Fruit fly (Drosophila melanogaster): ENCODE data around the gene NimC3.
A peak's percentile ranks its signal among the peaks of the same experiment; 100 is the strongest.

NimC3 gene

DNA sequence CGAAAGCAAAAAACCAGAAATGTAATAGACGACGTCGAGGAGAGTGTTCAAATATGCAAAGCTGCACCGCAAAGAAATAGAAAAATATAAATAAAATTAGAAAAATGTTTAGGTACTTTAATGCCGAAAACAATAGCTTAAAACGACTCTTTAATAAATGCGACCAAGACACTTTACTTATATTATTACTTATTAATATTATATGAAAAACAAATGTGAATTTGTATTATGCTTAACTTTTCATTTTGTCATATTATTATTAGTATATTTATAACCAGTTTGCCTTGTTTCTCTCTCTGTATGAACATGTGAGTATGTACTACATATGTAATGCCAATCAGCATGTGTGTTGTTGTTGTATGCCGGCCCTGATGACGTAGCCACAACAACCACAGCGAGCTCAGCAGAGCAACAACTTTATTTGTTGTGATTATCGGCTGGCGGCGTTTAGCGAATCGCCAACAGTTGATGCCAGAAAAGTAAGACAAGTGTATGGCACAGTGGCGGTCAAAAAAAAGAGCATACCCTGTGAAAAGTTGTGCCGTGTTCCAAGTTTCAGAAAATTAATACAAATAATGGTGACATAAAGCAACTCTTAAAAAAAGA lies 2.2 kb upstream of the NimC3 start:
- TF ChIP-seq CG17801 (GFP tag; optimal IDR thresholded peaks at IDR 0.05; ENCODE audit: partially characterized antibody): peak; percentile 87

dm6 chr2L:14021646-14022129 lies 1.7 kb upstream of the NimC3 start:
- TF ChIP-seq CG17801 (GFP tag; optimal IDR thresholded peaks at IDR 0.05; ENCODE audit: partially characterized antibody): no peak

DNA sequence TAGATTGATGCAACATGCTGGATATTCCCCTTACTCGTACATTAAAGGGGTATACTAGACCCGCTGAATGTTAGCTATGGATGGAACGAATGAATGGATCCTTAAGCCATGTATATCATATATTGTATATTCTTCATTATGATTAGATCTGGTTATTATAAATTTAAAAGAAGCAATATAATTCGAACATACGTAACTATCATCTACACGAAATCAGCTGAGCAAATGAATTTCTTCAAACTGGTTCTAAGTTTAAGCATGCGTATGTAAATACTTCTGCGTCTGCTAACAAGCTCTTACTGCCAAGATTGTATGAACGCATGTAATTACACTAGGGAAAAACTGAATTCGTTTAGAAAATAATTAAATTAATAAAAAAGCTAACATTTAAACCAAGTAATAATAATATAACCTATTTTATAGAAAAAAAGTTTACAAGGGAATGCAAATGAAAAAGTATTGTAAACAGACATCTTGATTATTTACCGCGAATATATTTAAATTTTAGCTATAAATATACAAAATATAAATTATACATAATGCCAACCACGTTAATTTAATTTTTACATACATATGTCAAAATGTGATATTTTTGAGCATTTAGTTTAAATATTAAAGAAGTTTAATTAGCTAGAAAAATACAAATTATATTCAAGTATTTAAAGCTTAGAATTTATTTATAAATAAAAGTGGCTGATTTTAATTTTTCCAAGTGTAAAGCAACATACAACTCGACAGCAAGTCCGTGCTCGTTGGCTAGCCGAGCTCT lies 1.1 kb upstream of the NimC3 start:
- no peak for TF ChIP-seq CG17801 (GFP tag; optimal IDR thresholded peaks at IDR 0.05; ENCODE audit: partially characterized antibody)

DNA sequence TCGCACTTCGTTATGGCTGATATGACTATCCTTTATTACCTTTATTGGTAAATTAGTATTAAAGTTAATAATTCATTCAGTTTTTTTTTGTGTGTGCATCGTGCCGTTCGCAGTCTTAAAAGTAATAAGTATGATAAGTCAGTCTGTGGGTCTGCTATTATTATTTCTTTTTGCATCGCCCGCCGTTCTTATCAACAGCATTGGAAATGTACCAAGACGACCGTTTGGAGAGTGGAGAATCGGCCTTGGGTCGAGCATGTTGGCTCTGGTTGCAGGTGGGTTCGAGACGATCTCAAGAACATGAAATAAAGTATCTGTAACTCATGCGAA lies 502 bp upstream of the NimC3 start:
- TF ChIP-seq CG17801 (GFP tag; optimal IDR thresholded peaks at IDR 0.05; ENCODE audit: partially characterized antibody): no peak

- TF ChIP-seq CG17801 (GFP tag; optimal IDR thresholded peaks at IDR 0.05; ENCODE audit: partially characterized antibody): no peak
Measured at dm6 chr2L:14019654-14020053, 354 bp downstream of the NimC3 start.

DNA sequence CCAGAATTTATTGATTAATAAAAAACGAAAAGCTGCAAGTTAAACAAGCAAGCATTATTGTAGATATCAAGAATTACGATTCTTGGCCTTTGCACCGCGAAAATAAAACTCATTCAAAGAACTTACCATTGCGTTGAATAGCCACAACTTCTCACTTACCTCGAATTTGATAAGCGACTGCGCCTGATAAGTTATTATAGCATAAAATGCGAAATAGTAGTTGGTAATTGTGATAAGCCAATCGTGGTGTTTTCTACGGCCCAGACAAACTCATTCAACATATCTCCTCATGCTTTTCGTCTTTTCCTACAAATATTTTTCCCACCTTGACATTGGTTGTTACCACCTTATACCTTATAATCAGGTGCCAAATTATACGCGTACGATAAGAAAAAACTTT lies 4.9 kb downstream of the NimC3 start:
- TF ChIP-seq CG17801 (GFP tag; optimal IDR thresholded peaks at IDR 0.05; ENCODE audit: partially characterized antibody): no peak

DNA sequence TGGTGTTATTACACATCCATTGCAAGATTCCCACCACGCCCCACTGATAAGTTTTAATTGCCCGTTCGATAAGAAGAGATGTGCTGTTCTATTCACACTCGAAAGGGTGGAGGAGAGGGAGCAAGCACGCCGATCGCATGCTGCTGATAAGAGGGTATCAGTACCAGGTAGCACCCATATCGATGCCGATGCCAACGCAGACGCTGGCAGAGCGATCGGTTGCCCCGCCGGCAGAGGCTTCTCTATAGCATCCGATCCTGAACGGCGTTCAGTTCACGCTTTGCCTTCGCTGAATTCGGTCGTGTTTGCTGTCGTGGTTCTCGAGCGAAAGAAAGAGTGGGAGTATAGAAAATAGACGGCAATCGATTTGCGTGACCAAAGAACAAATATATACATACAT lies 6.5 kb downstream of the NimC3 start:
- TF ChIP-seq CG17801 (GFP tag; optimal IDR thresholded peaks at IDR 0.05; ENCODE audit: partially characterized antibody): no peak

DNA sequence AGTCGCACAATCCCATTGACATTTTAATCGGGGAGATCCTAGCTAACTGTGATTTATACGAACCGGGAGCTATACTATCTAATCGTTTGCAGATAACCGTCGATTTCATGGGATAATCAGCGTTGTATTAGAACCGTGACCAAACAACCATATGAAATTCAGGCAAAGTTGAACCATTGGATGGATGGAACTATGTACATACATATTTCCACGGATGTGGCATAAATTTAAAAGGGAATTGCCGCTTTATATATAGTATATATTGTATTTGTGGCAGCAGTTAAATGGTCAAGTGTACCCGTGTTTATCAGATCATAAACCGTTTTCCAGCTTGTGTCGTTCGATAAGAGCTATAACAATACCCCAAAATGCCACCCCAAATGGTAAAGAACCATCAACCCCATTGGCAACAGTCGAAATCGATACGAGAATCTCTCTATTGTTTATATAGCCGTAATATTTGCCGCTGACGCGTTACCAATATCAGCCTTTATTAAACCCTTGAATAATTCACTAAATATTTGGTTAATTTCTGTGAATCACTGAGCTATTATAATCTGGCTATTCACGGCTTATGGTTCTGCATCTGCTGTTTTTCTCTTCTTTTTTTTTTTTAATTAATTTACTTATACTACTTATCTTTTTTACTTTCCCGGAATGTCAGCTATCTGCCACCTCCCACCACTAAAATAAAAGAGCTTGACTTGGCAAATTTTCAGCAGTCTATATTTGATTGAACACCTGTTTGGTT lies 7.5 kb downstream of the NimC3 start, which contains the start of gene bgm:
Gene bgm (plus strand): TSS at position 701 of the 751 bp plus-strand sequence.
- TF ChIP-seq CG17801 (GFP tag; optimal IDR thresholded peaks at IDR 0.05; ENCODE audit: partially characterized antibody): no peak

DNA sequence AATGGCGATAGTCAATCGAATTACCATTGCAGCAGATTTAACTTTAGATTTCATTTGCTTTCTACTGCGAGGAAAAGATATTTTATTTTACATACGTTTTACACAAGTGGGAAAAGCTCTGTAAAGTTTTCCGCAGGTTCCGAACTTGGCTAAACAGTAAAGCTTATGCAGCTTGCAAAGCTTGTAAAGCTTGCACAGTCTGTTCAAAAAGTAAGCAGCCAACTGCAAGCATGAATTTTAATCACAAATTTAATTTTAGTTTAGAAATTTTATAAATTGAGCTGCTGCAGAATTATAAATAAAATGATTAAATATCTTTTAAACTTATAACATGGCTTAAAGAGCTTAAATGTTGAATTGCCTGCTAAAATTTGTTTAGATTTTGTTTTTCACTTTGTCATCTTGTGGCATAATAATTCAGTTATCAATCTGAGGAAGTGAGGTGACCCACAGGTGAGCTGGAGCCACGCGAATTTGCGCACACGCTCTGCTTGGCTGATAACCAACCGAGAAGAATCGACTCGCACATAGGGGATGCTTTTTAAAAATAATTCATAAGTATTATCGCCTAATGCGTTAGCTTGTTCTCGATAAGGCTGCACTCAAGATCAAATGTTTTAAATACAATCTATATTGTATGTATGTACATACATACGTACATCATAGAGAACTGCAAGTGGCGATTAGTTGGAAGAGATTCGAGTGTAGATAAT lies 8.3 kb downstream of the NimC3 start:
- peak; percentile 2 for TF ChIP-seq CG17801 (GFP tag; optimal IDR thresholded peaks at IDR 0.05; ENCODE audit: partially characterized antibody)

DNA sequence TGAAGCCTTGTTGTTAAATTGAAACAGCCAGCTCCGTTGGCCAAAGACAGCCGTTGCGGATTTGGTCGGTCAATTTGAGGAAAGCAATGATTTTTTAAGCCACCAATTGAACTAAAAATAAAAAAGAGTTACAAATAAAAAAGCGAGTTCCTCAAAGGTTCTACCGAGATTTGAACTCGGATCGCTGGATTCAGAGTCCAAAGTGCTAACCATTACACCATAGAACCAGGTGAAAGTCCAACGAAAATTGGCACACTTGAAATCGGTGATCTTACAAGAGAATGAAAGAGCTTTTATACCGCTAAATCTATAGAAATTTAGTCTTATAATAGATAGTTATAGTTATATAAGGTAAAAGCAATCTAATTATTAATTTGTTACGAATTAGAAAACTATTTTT lies 9.6 kb downstream of the NimC3 start:
- TF ChIP-seq CG17801 (GFP tag; optimal IDR thresholded peaks at IDR 0.05; ENCODE audit: partially characterized antibody): no peak

dm6 chr2L:14007801-14008200 lies 12.2 kb downstream of the NimC3 start, which contains the start of gene CG42692:
CG42692 (plus strand) TSS chr2L:14008101.
- TF ChIP-seq CG17801 (GFP tag; optimal IDR thresholded peaks at IDR 0.05; ENCODE audit: partially characterized antibody): no peak

- TF ChIP-seq CG17801 (GFP tag; optimal IDR thresholded peaks at IDR 0.05; ENCODE audit: partially characterized antibody): no peak
Measured at dm6 chr2L:14001887-14002286, 18.1 kb downstream of the NimC3 start.

dm6 chr2L:14001078-14001477 lies 18.9 kb downstream of the NimC3 start, which contains the start of gene rk:
rk (minus strand) TSS chr2L:14001248.
- no peak for TF ChIP-seq CG17801 (GFP tag; optimal IDR thresholded peaks at IDR 0.05; ENCODE audit: partially characterized antibody)

- no peak for TF ChIP-seq CG17801 (GFP tag; optimal IDR thresholded peaks at IDR 0.05; ENCODE audit: partially characterized antibody)
Measured at dm6 chr2L:13998952-13999351, 21.1 kb downstream of the NimC3 start.

- TF ChIP-seq CG17801 (GFP tag; optimal IDR thresholded peaks at IDR 0.05; ENCODE audit: partially characterized antibody): no peak
Measured at dm6 chr2L:13979826-13980225, 40.2 kb downstream of the NimC3 start, which contains the start of gene NimC2. NimC2 (plus strand) TSS chr2L:13980126.
